Worm (Caenorhabditis elegans) whole organism, L3 larva: Measurements from ENCODE around the gene nhr-267.

ENCODE experiments used
- ceh-82 ChIP-seq: fragments of 150-350 bp; optimal IDR thresholded peaks from 2 replicates; lab custom pipeline; 2014; ENCODE audit warnings: missing biosample characterization, missing genetic modification characterization
- jun-1 ChIP-seq: fragments of 150-350 bp; optimal IDR thresholded peaks from 2 replicates; lab custom pipeline; 2014; ENCODE audit warnings: missing biosample characterization, missing genetic modification reagents, missing genetic modification characterization
- lin-15B ChIP-seq: fragments of 150-350 bp; optimal IDR thresholded peaks from 2 replicates; lab custom pipeline; 2014; ENCODE audit warnings: missing biosample characterization, missing genetic modification characterization
- mdl-1 ChIP-seq: fragments of 150-350 bp; optimal IDR thresholded peaks from 2 replicates; lab custom pipeline; 2014; ENCODE audit warnings: missing biosample characterization, missing genetic modification characterization
- nhr-11 ChIP-seq: fragments of 150-350 bp; optimal IDR thresholded peaks from 2 replicates; lab custom pipeline; 2014; ENCODE audit warnings: missing biosample characterization, missing genetic modification characterization
- nhr-12 ChIP-seq: fragments of 150-350 bp; optimal IDR thresholded peaks from 2 replicates; lab custom pipeline; 2014; ENCODE audit warnings: missing biosample characterization, missing genetic modification characterization
- nhr-28 ChIP-seq: fragments of 150-350 bp; optimal IDR thresholded peaks from 2 replicates; lab custom pipeline; 2014; ENCODE audit warnings: missing biosample characterization, missing genetic modification characterization
- nhr-76 ChIP-seq: fragments of 150-350 bp; sonication (generic microtip); optimal IDR thresholded peaks from 5 replicates; lab custom pipeline; 2014; ENCODE audit warnings: missing biosample characterization, missing genetic modification characterization
- unc-62 ChIP-seq: fragments of 150-350 bp; sonication (generic microtip); optimal IDR thresholded peaks from 4 replicates; lab custom pipeline; 2014; ENCODE audit warnings: missing biosample characterization, missing genetic modification reagents, missing genetic modification characterization

DNA sequence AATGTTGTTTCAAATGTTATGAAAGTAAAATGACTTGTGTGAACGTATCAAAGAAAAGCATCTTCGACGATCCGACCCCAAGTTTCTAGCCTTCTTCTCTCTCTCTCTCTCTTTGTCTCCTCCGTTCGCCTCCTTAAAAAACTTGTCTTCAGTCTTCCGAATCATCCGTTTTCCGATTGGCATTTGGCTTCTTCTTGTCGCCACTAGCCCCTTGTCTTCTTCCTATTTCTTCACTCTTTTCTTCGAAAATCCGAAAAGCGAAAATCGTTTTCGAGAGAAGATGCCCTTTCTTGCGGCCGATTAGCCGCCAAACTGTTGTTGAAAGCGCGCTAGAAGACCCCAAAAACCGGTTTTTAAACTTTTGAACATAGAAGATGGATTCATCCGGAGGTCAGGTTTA is 27.7 kb downstream of the nhr-267 start:
- TF ChIP-seq unc-62 (GFP tag; lab: Kevin White, UChicago) = no peak
- TF ChIP-seq nhr-11 (tag; lab: Kevin White, UChicago) = no peak
- TF ChIP-seq jun-1 (tag; lab: Kevin White, UChicago) = no peak
- no peak for TF ChIP-seq lin-15B (tag; lab: Kevin White, UChicago)
- TF ChIP-seq nhr-76 (tag; lab: Kevin White, UChicago) = no peak
- TF ChIP-seq nhr-12 = no peak
- TF ChIP-seq mdl-1 (tag; lab: Kevin White, UChicago) = no peak
- no peak for TF ChIP-seq ceh-82
- no peak for TF ChIP-seq nhr-28 (tag; lab: Kevin White, UChicago)
